Fruit fly (Drosophila melanogaster): ENCODE results near the gene fabp.

dm6 chr3R:11595523-11595922 is 28.7 kb upstream of the fabp start:
- no peak for TF ChIP-seq CG34367 (tag; optimal IDR thresholded peaks at IDR 0.05)
- TF ChIP-seq gl (tag; optimal IDR thresholded peaks at IDR 0.05), result no peak
- peak; percentile 15 for TF ChIP-seq CG17806 (tag; optimal IDR thresholded peaks at IDR 0.05)
- no peak for TF ChIP-seq Pif1A (GFP tag; optimal IDR thresholded peaks at IDR 0.05)
- TF ChIP-seq CG13204 (GFP tag; optimal IDR thresholded peaks at IDR 0.05), result no peak
- TF ChIP-seq CG4496 (GFP tag; IDR thresholded peaks at IDR 0.05), result peak; percentile 82

Data from whole organism, pupa.